Fruit fly (Drosophila melanogaster): ENCODE data around the gene CG4229.

The CG4229 gene

dm6 chr3L:16556523-16556922 lies at the start of gene CG4229:
Gene CG4229 (plus strand): TSS chr3L:16556823.
- TF ChIP-seq Clk (GFP tag; optimal IDR thresholded peaks at IDR 0.05) (no peak), CG14711 (tag; optimal IDR thresholded peaks at IDR 0.05) (no peak), CG12768 (GFP tag; optimal IDR thresholded peaks at IDR 0.05) (no peak), CG33017 (tag; optimal IDR thresholded peaks at IDR 0.05) (no peak), cic (GFP tag; optimal IDR thresholded peaks at IDR 0.05) (no peak), CG11617 (GFP tag; optimal IDR thresholded peaks at IDR 0.05) (no peak), ovo (GFP tag; optimal IDR thresholded peaks at IDR 0.05) (no peak)

- TF ChIP-seq bab1 (GFP tag; optimal IDR thresholded peaks at IDR 0.05) (peak; percentile 57), Crg-1 (GFP tag; optimal IDR thresholded peaks at IDR 0.05) (no peak)
Observed at dm6 chr3L:16533932-16534331, 22.7 kb upstream of the CG4229 start.

- TF ChIP-seq CG7045 (GFP tag; optimal IDR thresholded peaks at IDR 0.05) (no peak), toe (GFP tag; optimal IDR thresholded peaks at IDR 0.05) (no peak), bab1 (GFP tag; optimal IDR thresholded peaks at IDR 0.05) (no peak), cic (GFP tag; optimal IDR thresholded peaks at IDR 0.05) (no peak), ovo (GFP tag; optimal IDR thresholded peaks at IDR 0.05) (no peak), Crg-1 (GFP tag; optimal IDR thresholded peaks at IDR 0.05) (no peak), CG1620 (GFP tag; optimal IDR thresholded peaks at IDR 0.05) (no peak), cnc (optimal IDR thresholded peaks at IDR 0.05) (no peak), Hr96 (GFP tag; optimal IDR thresholded peaks at IDR 0.05) (no peak), CG7101 (tag; optimal IDR thresholded peaks at IDR 0.05) (no peak), kay (GFP tag; ENCODE audit: borderline replicate concordance) (no peak), pad (GFP tag; optimal IDR thresholded peaks at IDR 0.05) (no peak), CG33017 (tag; optimal IDR thresholded peaks at IDR 0.05) (no peak), tj (GFP tag; optimal IDR thresholded peaks at IDR 0.05) (no peak), CG14711 (tag; optimal IDR thresholded peaks at IDR 0.05) (no peak)
Observed at dm6 chr3L:16542998-16543624, 13.5 kb upstream of the CG4229 start, which contains the start of gene CG43373. Gene CG43373 (minus strand): TSS chr3L:16543370.

- no peak for TF ChIP-seq CG7101 (tag; optimal IDR thresholded peaks at IDR 0.05)
- TF ChIP-seq CG1620 (GFP tag; optimal IDR thresholded peaks at IDR 0.05): no peak
- TF ChIP-seq tj (GFP tag; optimal IDR thresholded peaks at IDR 0.05): no peak
- no peak for TF ChIP-seq CG5204 (GFP tag; optimal IDR thresholded peaks at IDR 0.05)
- TF ChIP-seq pad (GFP tag; optimal IDR thresholded peaks at IDR 0.05): no peak
- TF ChIP-seq Mnt (GFP tag; optimal IDR thresholded peaks at IDR 0.05): no peak
- TF ChIP-seq CG33017 (tag; optimal IDR thresholded peaks at IDR 0.05): no peak
- TF ChIP-seq Crg-1 (GFP tag; optimal IDR thresholded peaks at IDR 0.05): no peak
- no peak for TF ChIP-seq CG12768 (GFP tag; optimal IDR thresholded peaks at IDR 0.05)
- no peak for TF ChIP-seq toe (GFP tag; optimal IDR thresholded peaks at IDR 0.05)
Observed at dm6 chr3L:16544220-16544619, 12.4 kb upstream of the CG4229 start.

dm6 chr3L:16545511-16545910 lies 11.1 kb upstream of the CG4229 start, which contains the start of gene CG13033:
Gene CG13033 (minus strand): TSS chr3L:16545628.
- TF ChIP-seq CG12768 (GFP tag; optimal IDR thresholded peaks at IDR 0.05): no peak
- TF ChIP-seq tj (GFP tag; optimal IDR thresholded peaks at IDR 0.05): no peak
- no peak for TF ChIP-seq CG11617 (GFP tag; optimal IDR thresholded peaks at IDR 0.05)
- no peak for TF ChIP-seq pad (GFP tag; optimal IDR thresholded peaks at IDR 0.05)
- no peak for TF ChIP-seq CG7045 (GFP tag; optimal IDR thresholded peaks at IDR 0.05)
- no peak for TF ChIP-seq CG14711 (tag; optimal IDR thresholded peaks at IDR 0.05)
- TF ChIP-seq Clk (GFP tag; optimal IDR thresholded peaks at IDR 0.05): no peak
- TF ChIP-seq CG7101 (tag; optimal IDR thresholded peaks at IDR 0.05): no peak

dm6 chr3L:16546159-16546558 lies 10.5 kb upstream of the CG4229 start:
- TF ChIP-seq pad (GFP tag; optimal IDR thresholded peaks at IDR 0.05): no peak
- TF ChIP-seq ovo (GFP tag; optimal IDR thresholded peaks at IDR 0.05): no peak
- no peak for TF ChIP-seq CG7101 (tag; optimal IDR thresholded peaks at IDR 0.05)
- no peak for TF ChIP-seq bab1 (GFP tag; optimal IDR thresholded peaks at IDR 0.05)
- TF ChIP-seq Mnt (GFP tag; optimal IDR thresholded peaks at IDR 0.05): no peak
- no peak for TF ChIP-seq CG11617 (GFP tag; optimal IDR thresholded peaks at IDR 0.05)
- TF ChIP-seq Clk (GFP tag; optimal IDR thresholded peaks at IDR 0.05): no peak
- no peak for TF ChIP-seq Hr96 (GFP tag; optimal IDR thresholded peaks at IDR 0.05)
- no peak for TF ChIP-seq toe (GFP tag; optimal IDR thresholded peaks at IDR 0.05)
- no peak for TF ChIP-seq cic (GFP tag; optimal IDR thresholded peaks at IDR 0.05)
- TF ChIP-seq kay (GFP tag; ENCODE audit: borderline replicate concordance): no peak
- TF ChIP-seq CG1620 (GFP tag; optimal IDR thresholded peaks at IDR 0.05): no peak
- TF ChIP-seq tj (GFP tag; optimal IDR thresholded peaks at IDR 0.05): no peak
- TF ChIP-seq CG14711 (tag; optimal IDR thresholded peaks at IDR 0.05): no peak
- TF ChIP-seq CG12768 (GFP tag; optimal IDR thresholded peaks at IDR 0.05): no peak

- TF ChIP-seq toe (GFP tag; optimal IDR thresholded peaks at IDR 0.05) (no peak), Hr96 (GFP tag; optimal IDR thresholded peaks at IDR 0.05) (no peak), cnc (optimal IDR thresholded peaks at IDR 0.05) (no peak), cic (GFP tag; optimal IDR thresholded peaks at IDR 0.05) (no peak), CG7101 (tag; optimal IDR thresholded peaks at IDR 0.05) (no peak), ovo (GFP tag; optimal IDR thresholded peaks at IDR 0.05) (no peak), CG11617 (GFP tag; optimal IDR thresholded peaks at IDR 0.05) (no peak), Mnt (GFP tag; optimal IDR thresholded peaks at IDR 0.05) (no peak), kay (GFP tag; ENCODE audit: borderline replicate concordance) (no peak), bab1 (GFP tag; optimal IDR thresholded peaks at IDR 0.05) (no peak), Clk (GFP tag; optimal IDR thresholded peaks at IDR 0.05) (no peak), CG5204 (GFP tag; optimal IDR thresholded peaks at IDR 0.05) (no peak)
Observed at dm6 chr3L:16563361-16563760, 6.7 kb downstream of the CG4229 start.
